Fruit fly (Drosophila melanogaster) whole organism, prepupa: ENCODE measurements around the gene galectin.
A peak's percentile ranks its signal among the peaks of the same experiment; 100 is the strongest.

Experiments used
- CG10631 ChIP-seq: fragments of 200-800 bp; sonication (Bioruptor generic); optimal IDR thresholded peaks from 2 replicates; lab custom pipeline; 2016; ENCODE audit warnings: missing biosample characterization, missing genetic modification characterization
- CG10669 ChIP-seq: fragments of 200-800 bp; sonication (Bioruptor generic); optimal IDR thresholded peaks from 3 replicates; lab custom pipeline; 2018; ENCODE audit warnings: missing biosample characterization, mild to moderate bottlenecking, missing genetic modification characterization, moderate library complexity
- CG11762 ChIP-seq: fragments of 200-800 bp; sonication (Bioruptor generic); optimal IDR thresholded peaks from 3 replicates; lab custom pipeline; 2016; ENCODE audit warnings: missing biosample characterization, missing genetic modification characterization; ENCODE audit not compliant: insufficient read depth
- CG11902 ChIP-seq: fragments of 200-800 bp; sonication (Bioruptor generic); optimal IDR thresholded peaks from 3 replicates; lab custom pipeline; 2016; ENCODE audit warnings: missing biosample characterization, missing genetic modification characterization
- CG3032 ChIP-seq: fragments of 200-800 bp; optimal IDR thresholded peaks from 2 replicates; lab custom pipeline; 2019; ENCODE audit warnings: missing biosample characterization, mild to moderate bottlenecking, missing genetic modification characterization, moderate library complexity
- CG31627 ChIP-seq: fragments of 200-800 bp; sonication (Bioruptor generic); optimal IDR thresholded peaks from 3 replicates; lab custom pipeline; 2016; ENCODE audit warnings: missing biosample characterization, missing genetic modification characterization
- CG32006 ChIP-seq: fragments of 200-800 bp; sonication (Bioruptor generic); optimal IDR thresholded peaks from 3 replicates; lab custom pipeline; 2017; ENCODE audit warnings: missing biosample characterization, mild to moderate bottlenecking, missing genetic modification characterization
- CG34406 ChIP-seq: fragments of 200-800 bp; sonication (Bioruptor generic); optimal IDR thresholded peaks from 3 replicates; lab custom pipeline; 2016; ENCODE audit warnings: missing biosample characterization, missing genetic modification characterization
- CG4318 ChIP-seq: fragments of 200-800 bp; sonication (Bioruptor generic); optimal IDR thresholded peaks from 3 replicates; lab custom pipeline; 2017; ENCODE audit warnings: missing biosample characterization, mild to moderate bottlenecking, missing genetic modification characterization
- CG6276 ChIP-seq: fragments of 200-800 bp; sonication (Bioruptor generic); optimal IDR thresholded peaks from 2 replicates; lab custom pipeline; 2017; ENCODE audit warnings: missing biosample characterization, mild to moderate bottlenecking, missing genetic modification characterization
- CG6792 ChIP-seq: fragments of 200-800 bp; sonication (Bioruptor generic); optimal IDR thresholded peaks from 3 replicates; lab custom pipeline; 2016; ENCODE audit warnings: missing biosample characterization, missing genetic modification characterization
- CG6854 ChIP-seq: fragments of 200-800 bp; sonication (Bioruptor generic); optimal IDR thresholded peaks from 2 replicates; lab custom pipeline; 2017; ENCODE audit warnings: missing biosample characterization, mild to moderate bottlenecking, missing genetic modification characterization
- CG7368 ChIP-seq: fragments of 200-800 bp; sonication (Bioruptor generic); optimal IDR thresholded peaks from 3 replicates; lab custom pipeline; 2016; ENCODE audit warnings: missing biosample characterization, missing genetic modification characterization
- CG8119 ChIP-seq: fragments of 200-800 bp; sonication (Bioruptor generic); IDR thresholded peaks from 3 replicates; pipeline ENCODE4 v1.3.6; 2022; ENCODE audit warnings: missing biosample characterization, missing genetic modification characterization
- CG8319 ChIP-seq: fragments of 200-800 bp; sonication (Bioruptor generic); optimal IDR thresholded peaks from 3 replicates; lab custom pipeline; 2016; ENCODE audit warnings: missing biosample characterization, missing genetic modification characterization
- CG8632 ChIP-seq: fragments of 200-800 bp; sonication (Bioruptor generic); optimal IDR thresholded peaks from 3 replicates; lab custom pipeline; 2016; ENCODE audit warnings: missing biosample characterization, missing genetic modification characterization
- CG9139 ChIP-seq: fragments of 200-800 bp; sonication (Bioruptor generic); optimal IDR thresholded peaks from 3 replicates; lab custom pipeline; 2017; ENCODE audit warnings: missing biosample characterization, mild to moderate bottlenecking, missing genetic modification characterization
- Eip75B ChIP-seq: fragments of 200-800 bp; sonication (Bioruptor generic); optimal IDR thresholded peaks from 3 replicates; lab custom pipeline; 2016; ENCODE audit warnings: missing biosample characterization, missing genetic modification characterization
- Eip78C ChIP-seq: fragments of 200-800 bp; sonication (Bioruptor generic); peaks from one replicate; lab custom pipeline; 2016; ENCODE audit warnings: missing biosample characterization, missing genetic modification characterization
- Eip93F ChIP-seq: fragments of 200-800 bp; sonication (Bioruptor generic); optimal IDR thresholded peaks from 2 replicates; lab custom pipeline; 2016; ENCODE audit warnings: missing biosample characterization, mild to moderate bottlenecking, missing genetic modification characterization
- Ets21C ChIP-seq: fragments of 200-800 bp; sonication (Bioruptor generic); optimal IDR thresholded peaks from 3 replicates; lab custom pipeline; 2016; ENCODE audit warnings: missing biosample characterization, missing genetic modification characterization
- Gug ChIP-seq: fragments of 200-800 bp; sonication (Bioruptor generic); IDR thresholded peaks from 2 replicates; pipeline ENCODE4 v1.3.6; 2022; ENCODE audit warnings: missing biosample characterization, missing genetic modification characterization
- Hr4 ChIP-seq: fragments of 200-800 bp; sonication (Bioruptor generic); optimal IDR thresholded peaks from 3 replicates; lab custom pipeline; 2016; ENCODE audit warnings: missing biosample characterization, missing genetic modification characterization
- Met ChIP-seq: fragments of 200-800 bp; sonication (Bioruptor generic); optimal IDR thresholded peaks from 3 replicates; lab custom pipeline; 2016; ENCODE audit warnings: missing biosample characterization, missing genetic modification characterization
- OdsH ChIP-seq: fragments of 200-800 bp; sonication (Bioruptor generic); optimal IDR thresholded peaks from 3 replicates; lab custom pipeline; 2016; ENCODE audit warnings: missing biosample characterization, missing genetic modification characterization
- Smox ChIP-seq: fragments of 200-800 bp; sonication (Bioruptor generic); optimal IDR thresholded peaks from 3 replicates; lab custom pipeline; 2016; ENCODE audit warnings: missing biosample characterization, missing genetic modification characterization
- Sox102F ChIP-seq: fragments of 200-800 bp; sonication (Bioruptor generic); optimal IDR thresholded peaks from 2 replicates; lab custom pipeline; 2016; ENCODE audit warnings: missing biosample characterization, mild to moderate bottlenecking, missing genetic modification characterization
- Sox14 ChIP-seq: fragments of 200-800 bp; sonication (Bioruptor generic); optimal IDR thresholded peaks from 3 replicates; lab custom pipeline; 2016; ENCODE audit warnings: missing biosample characterization, missing genetic modification characterization
- Sox15 ChIP-seq: fragments of 200-800 bp; sonication (Bioruptor generic); optimal IDR thresholded peaks from 3 replicates; lab custom pipeline; 2016; ENCODE audit warnings: missing biosample characterization, missing genetic modification characterization
- achi ChIP-seq: fragments of 200-800 bp; sonication (Bioruptor generic); optimal IDR thresholded peaks from 3 replicates; lab custom pipeline; 2016; ENCODE audit warnings: missing biosample characterization, missing genetic modification characterization
- acj6 ChIP-seq: fragments of 200-800 bp; sonication (Bioruptor generic); optimal IDR thresholded peaks from 3 replicates; lab custom pipeline; 2016; ENCODE audit warnings: missing biosample characterization, missing genetic modification characterization
- dsx ChIP-seq: fragments of 200-800 bp; optimal IDR thresholded peaks from 3 replicates; lab custom pipeline; 2019; ENCODE audit warnings: missing biosample characterization, mild to moderate bottlenecking, missing genetic modification characterization, moderate library complexity; ENCODE audit not compliant: poor library complexity, severe bottlenecking
- esn ChIP-seq: fragments of 200-800 bp; sonication (Bioruptor generic); optimal IDR thresholded peaks from 2 replicates; lab custom pipeline; 2016; ENCODE audit warnings: missing biosample characterization, mild to moderate bottlenecking, missing genetic modification characterization, moderate library complexity
- fd59A ChIP-seq: fragments of 200-800 bp; sonication (Bioruptor generic); optimal IDR thresholded peaks from 2 replicates; lab custom pipeline; 2017; ENCODE audit warnings: missing biosample characterization, mild to moderate bottlenecking, missing genetic modification characterization, missing genetic modification reagents
- fkh ChIP-seq: fragments of 200-800 bp; sonication (Bioruptor generic); optimal IDR thresholded peaks from 3 replicates; lab custom pipeline; 2017; ENCODE audit warnings: missing biosample characterization, mild to moderate bottlenecking, missing genetic modification characterization, moderate library complexity
- lz ChIP-seq: fragments of 200-800 bp; sonication (Bioruptor generic); optimal IDR thresholded peaks from 3 replicates; lab custom pipeline; 2016; ENCODE audit warnings: missing biosample characterization, missing genetic modification characterization
- pdm3 ChIP-seq: fragments of 200-800 bp; sonication (Bioruptor generic); optimal IDR thresholded peaks from 3 replicates; lab custom pipeline; 2016; ENCODE audit warnings: missing biosample characterization, missing genetic modification characterization
- salr ChIP-seq, 2 experiments: fragments of 200-800 bp; sonication (Bioruptor generic); optimal IDR thresholded peaks; 3 replicates each; lab custom pipeline; 2016 to 2018; ENCODE audit warnings: missing biosample characterization in 2 of 2, missing genetic modification characterization in 2 of 2, mild to moderate bottlenecking in 1 of 2
- spab ChIP-seq: fragments of 200-800 bp; sonication (Bioruptor generic); optimal IDR thresholded peaks from 2 replicates; lab custom pipeline; 2017; ENCODE audit warnings: missing biosample characterization, mild to moderate bottlenecking, missing genetic modification characterization, missing genetic modification reagents
- svp ChIP-seq: fragments of 200-800 bp; sonication (Bioruptor generic); peaks from one replicate; lab custom pipeline; 2016; ENCODE audit warnings: missing biosample characterization, missing genetic modification characterization
- topi ChIP-seq: fragments of 200-800 bp; sonication (Bioruptor generic); optimal IDR thresholded peaks from 3 replicates; lab custom pipeline; 2016; ENCODE audit warnings: missing biosample characterization, missing genetic modification characterization

galectin gene

DNA sequence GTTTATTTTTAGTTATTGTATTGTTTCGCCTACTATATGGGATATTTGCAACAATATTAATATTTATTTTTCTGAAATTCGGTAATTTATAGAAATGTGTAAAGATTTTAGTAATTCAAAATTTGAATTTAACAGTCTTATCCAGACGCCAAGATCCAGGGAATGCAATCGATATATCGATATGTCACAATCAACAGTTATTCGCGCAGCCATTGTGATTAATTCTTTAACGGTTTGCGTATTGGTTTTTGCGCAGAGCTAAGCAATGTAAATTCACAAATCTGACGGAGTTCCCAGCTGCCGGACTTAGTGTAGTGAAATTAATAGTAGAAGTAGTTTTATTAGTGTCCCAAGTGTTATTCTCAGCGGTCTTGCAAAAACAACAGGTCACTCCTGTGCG is 42.9 kb downstream of the galectin start, which contains the start of gene ND-15:
Gene ND-15, plus strand, starts transcription at position 298 of the 400 bp plus-strand sequence.
- TF ChIP-seq svp (GFP tag; lab: Kevin White, UChicago), result peak; percentile 21
- no peak for TF ChIP-seq acj6 (GFP tag; lab: Kevin White, UChicago)

DNA sequence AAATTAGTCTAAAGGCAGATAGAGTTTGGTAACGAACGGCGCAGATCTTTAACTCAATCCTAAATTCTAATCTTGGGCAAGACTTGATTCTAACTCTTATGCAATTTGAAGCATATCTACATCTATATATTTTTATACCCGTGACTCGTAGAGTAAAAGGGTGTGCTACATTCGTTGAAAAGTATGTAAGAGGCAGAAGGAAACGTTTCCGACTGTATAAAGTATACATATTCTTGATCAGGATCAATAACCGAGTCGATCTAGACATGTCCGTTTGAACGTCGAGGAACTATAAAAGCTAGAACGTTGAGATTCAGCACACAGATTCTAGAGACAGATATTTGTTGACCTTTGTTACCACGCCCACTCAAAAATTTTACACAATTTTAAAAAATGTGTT is 44.8 kb downstream of the galectin start, which contains the start of gene CG13694:
Gene CG13694, minus strand, starts transcription at position 101 of the 400 bp plus-strand sequence.
- TF ChIP-seq svp (GFP tag; lab: Kevin White, UChicago) (no peak), fd59A (GFP tag; lab: Kevin White, UChicago) (no peak), CG11762 (GFP tag; lab: Kevin White, UChicago) (no peak), fkh (no peak), CG6792 (GFP tag; lab: Kevin White, UChicago) (no peak), Eip93F (GFP tag; lab: Kevin White, UChicago) (no peak), CG9139 (GFP tag; lab: Kevin White, UChicago) (no peak), OdsH (GFP tag; lab: Kevin White, UChicago) (no peak), CG34406 (GFP tag; lab: Kevin White, UChicago) (no peak), Smox (GFP tag; lab: Kevin White, UChicago) (no peak), CG32006 (GFP tag; lab: Kevin White, UChicago) (no peak), Gug (no peak), Sox102F (GFP tag; lab: Kevin White, UChicago) (no peak)

- TF ChIP-seq fkh (peak; percentile 60), OdsH (GFP tag; lab: Kevin White, UChicago) (no peak), dsx (GFP tag; lab: Kevin White, UChicago) (no peak), Sox102F (GFP tag; lab: Kevin White, UChicago) (no peak), acj6 (GFP tag; lab: Kevin White, UChicago) (no peak)
These were observed 46.2 kb downstream of the galectin start for dm6 chr2L:117750-118149.

DNA sequence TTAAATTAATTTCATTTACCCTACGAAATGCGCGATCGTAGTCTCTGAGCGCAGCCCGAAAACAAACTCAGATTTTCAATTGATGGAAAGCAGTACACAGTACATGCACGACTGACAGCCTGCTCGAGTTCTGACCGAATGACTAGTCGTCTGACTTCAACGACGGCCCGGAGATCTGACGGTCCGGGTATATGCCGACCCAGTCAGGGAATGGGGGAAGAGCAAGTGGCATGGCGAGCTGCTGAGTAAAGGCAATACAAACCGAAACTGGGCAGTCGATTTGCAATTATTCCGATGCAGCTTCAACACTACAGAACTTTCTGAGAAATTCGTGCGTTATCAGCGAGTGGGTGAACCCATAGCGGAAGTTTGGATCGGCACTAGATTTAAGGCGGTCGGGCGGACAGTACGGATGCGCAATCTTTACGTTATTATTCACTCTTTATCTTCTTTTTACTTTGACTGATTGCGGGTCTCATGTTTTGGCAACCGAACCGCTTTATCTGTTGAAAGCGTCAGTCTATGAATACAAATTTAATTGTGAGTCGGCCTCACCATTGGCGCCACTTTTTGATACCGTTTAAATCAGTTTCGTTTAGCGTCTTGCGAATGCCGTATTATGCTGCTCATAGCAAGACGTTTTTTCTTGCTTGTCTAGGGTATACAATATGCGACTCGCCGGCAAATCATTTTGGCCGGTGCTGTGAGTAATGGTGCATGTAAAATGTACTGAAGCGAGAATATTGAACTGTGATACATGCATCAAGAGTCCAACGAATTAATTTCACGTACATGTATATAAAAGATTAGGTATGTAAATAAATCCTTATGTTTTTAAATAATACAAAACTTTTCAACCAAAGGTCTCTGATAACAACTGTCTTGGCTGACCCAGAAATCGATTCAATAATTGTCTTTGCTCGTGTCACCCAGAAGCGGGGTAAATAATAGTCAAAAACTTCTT is 49.2 kb downstream of the galectin start:
- no peak for TF ChIP-seq Gug
- no peak for TF ChIP-seq CG6854 (GFP tag; lab: Kevin White, UChicago)
- TF ChIP-seq Ets21C (GFP tag; lab: Kevin White, UChicago), result peak; percentile 6
- TF ChIP-seq Hr4 (GFP tag; lab: Kevin White, UChicago), result peak; percentile 62
- TF ChIP-seq topi (GFP tag; lab: Kevin White, UChicago), result peak; percentile 32
- peak; percentile 65 for TF ChIP-seq CG6276 (GFP tag; lab: Kevin White, UChicago)
- TF ChIP-seq esn (GFP tag; lab: Kevin White, UChicago), result peak; percentile 51
- no peak for TF ChIP-seq CG8119 (GFP tag; lab: Robert Waterston, UW)
- peak; percentile 21 for TF ChIP-seq CG10669 (GFP tag; lab: Kevin White, UChicago)
- TF ChIP-seq Sox102F (GFP tag; lab: Kevin White, UChicago), result no peak
- peak; percentile 6 for TF ChIP-seq CG31627
- peak; percentile 18 for TF ChIP-seq CG10631
- no peak for TF ChIP-seq pdm3 (GFP tag; lab: Kevin White, UChicago)
- TF ChIP-seq Eip78C (GFP tag; lab: Kevin White, UChicago), result peak; percentile 76
- no peak for TF ChIP-seq fd59A (GFP tag; lab: Kevin White, UChicago)
- no peak for TF ChIP-seq Eip75B (GFP tag; lab: Kevin White, UChicago)
- peak; percentile 74 for TF ChIP-seq CG32006 (GFP tag; lab: Kevin White, UChicago)
- peak; percentile 84 for TF ChIP-seq svp (GFP tag; lab: Kevin White, UChicago)
- TF ChIP-seq Eip93F (GFP tag; lab: Kevin White, UChicago), result peak; percentile 8
- TF ChIP-seq CG6792 (GFP tag; lab: Kevin White, UChicago), result no peak
- TF ChIP-seq Sox14 (GFP tag; lab: Kevin White, UChicago), result peak; percentile 10
- TF ChIP-seq CG4318 (GFP tag; lab: Kevin White, UChicago), result peak; percentile 62
- no peak for TF ChIP-seq spab
- TF ChIP-seq Sox15 (GFP tag; lab: Kevin White, UChicago), result no peak
- TF ChIP-seq achi, result peak; percentile 20
- no peak for TF ChIP-seq CG11902 (GFP tag; lab: Kevin White, UChicago)
- peak; percentile 27 for TF ChIP-seq CG7368 (GFP tag; lab: Kevin White, UChicago)
- no peak for TF ChIP-seq lz (GFP tag; lab: Kevin White, UChicago)
- no peak for TF ChIP-seq CG8632 (GFP tag; lab: Kevin White, UChicago)
- peak in 1 of 2 experiments; percentile 20 for TF ChIP-seq salr (GFP tag; optimal IDR thresholded peaks at IDR 0.05; lab: Kevin White, UChicago)
- no peak for TF ChIP-seq CG34406 (GFP tag; lab: Kevin White, UChicago)
- TF ChIP-seq Met (GFP tag; lab: Kevin White, UChicago), result peak; percentile 41
- no peak for TF ChIP-seq CG3032 (tag; lab: Kevin White, UChicago)
- TF ChIP-seq CG8319 (GFP tag; lab: Kevin White, UChicago), result no peak
